Worm (Caenorhabditis elegans): ENCODE measurements around the gene nhr-108.
"Not testable (repeated sequence)": the region's sequence is repeated elsewhere in the genome, so short reads cannot be mapped to it uniquely, and the experiment has no call there.

Gene nhr-108

DNA sequence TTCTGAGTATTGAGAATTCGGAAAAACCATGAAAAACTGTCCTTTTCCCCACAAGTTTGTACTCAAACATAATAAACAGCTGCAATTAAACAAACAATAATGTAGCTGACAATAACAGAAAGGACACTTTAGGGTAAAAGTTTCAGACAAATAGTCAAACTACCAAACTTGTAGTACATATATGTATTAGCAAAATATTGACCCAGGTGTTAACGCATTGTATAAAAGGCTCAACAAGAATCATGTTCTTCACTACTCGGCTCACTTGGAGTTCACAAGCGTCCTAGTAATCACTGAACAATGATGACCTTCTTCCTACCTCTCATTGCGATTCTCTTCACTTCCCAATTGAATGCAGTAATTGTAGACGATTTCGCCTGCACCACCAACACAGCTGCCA lies 12.4 kb downstream of the nhr-108 start, which contains the start of gene F35E8.6:
Gene F35E8.6, plus strand, starts transcription at position 301 of the 400 bp plus-strand sequence.
- TF ChIP-seq F44E2.7 (GFP tag; IDR thresholded peaks at IDR 0.05) = no peak
- no peak for TF ChIP-seq madf-5 (GFP tag; IDR thresholded peaks at IDR 0.05)
- no peak for TF ChIP-seq nhr-102 (tag; optimal IDR thresholded peaks at IDR 0.05)
- TF ChIP-seq spr-1 (tag; optimal IDR thresholded peaks at IDR 0.05) = no peak
- TF ChIP-seq lin-15B (tag; optimal IDR thresholded peaks at IDR 0.05) = no peak
- TF ChIP-seq nhr-76 (tag; optimal IDR thresholded peaks at IDR 0.05) = no peak
- TF ChIP-seq tag-97 (GFP tag; IDR thresholded peaks at IDR 0.05) = no peak

DNA sequence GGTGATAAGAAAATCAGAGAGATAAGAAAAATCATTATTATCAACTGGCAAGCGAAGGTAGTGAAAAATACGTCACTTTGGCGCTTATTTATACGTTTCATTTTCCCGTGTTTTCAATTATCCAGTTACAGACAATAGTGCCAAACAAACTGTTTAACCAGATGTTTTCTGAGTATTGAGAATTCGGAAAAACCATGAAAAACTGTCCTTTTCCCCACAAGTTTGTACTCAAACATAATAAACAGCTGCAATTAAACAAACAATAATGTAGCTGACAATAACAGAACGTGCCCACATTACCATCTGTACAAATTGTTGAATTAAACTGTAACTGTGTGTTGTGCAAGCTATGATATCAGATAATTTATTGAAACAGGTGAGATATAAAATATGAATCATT lies 18.7 kb downstream of the nhr-108 start, which contains the start of the genes F35E8.1 and F35E8.2:
Gene F35E8.1, minus strand, starts transcription at position 101 of the 400 bp plus-strand sequence.
Gene F35E8.2, plus strand, starts transcription at position 132 of the 400 bp plus-strand sequence.
- TF ChIP-seq daf-16 (GFP tag; optimal IDR thresholded peaks at IDR 0.05) = not testable (repeated sequence)
- peak; percentile 46 for TF ChIP-seq daf-16 (tag; optimal IDR thresholded peaks at IDR 0.05)
- 0 out of 2 replicates have a peak, but pooled peaks have one; percentile 14 for TF ChIP-seq dmd-6 (GFP tag; IDR thresholded peaks at IDR 0.05)

- no peak for TF ChIP-seq dmd-6 (GFP tag; IDR thresholded peaks at IDR 0.05)
- no peak for TF ChIP-seq D1046.2 (GFP tag; IDR thresholded peaks at IDR 0.05)
- no peak for TF ChIP-seq mdt-29 (GFP tag; IDR thresholded peaks at IDR 0.05)
- no peak for TF ChIP-seq nhr-28 (tag; optimal IDR thresholded peaks at IDR 0.05)
- no peak for TF ChIP-seq nhr-48 (tag; optimal IDR thresholded peaks at IDR 0.05)
- no peak for TF ChIP-seq dmd-8 (GFP tag; IDR thresholded peaks at IDR 0.05)
Measured at ce11 chrV:15900564-15900963, 23.7 kb downstream of the nhr-108 start.

DNA sequence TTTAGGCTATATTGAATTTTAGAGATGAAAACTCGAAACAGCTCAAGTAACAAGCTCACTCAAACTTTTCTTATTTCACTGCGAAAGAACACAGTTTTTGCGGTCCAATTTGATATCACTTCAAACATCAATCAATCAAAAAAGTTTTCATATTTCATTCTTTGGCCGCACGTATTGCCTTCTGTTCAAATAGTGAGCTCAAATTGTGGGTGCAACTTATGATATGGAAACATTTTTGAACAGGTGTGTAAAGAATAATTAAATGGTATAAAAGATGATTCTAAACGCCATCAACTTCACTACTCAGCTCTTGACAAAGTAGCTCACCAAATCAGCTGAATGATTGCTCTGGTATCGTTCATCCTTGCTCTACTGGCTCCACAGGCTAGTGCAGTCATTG lies 24.6 kb downstream of the nhr-108 start, which contains the start of gene T06C12.14:
Gene T06C12.14, plus strand, starts transcription at position 301 of the 400 bp plus-strand sequence.
- TF ChIP-seq ceh-62 (tag; optimal IDR thresholded peaks at IDR 0.05) (no peak), unc-62 (GFP tag; optimal IDR thresholded peaks at IDR 0.05 in 1 of 2) (peak in 1 of 2 experiments; percentile 53), unc-62 (tag; optimal IDR thresholded peaks at IDR 0.05) (no peak)

ce11 chrV:15897696-15898095 lies 26.6 kb downstream of the nhr-108 start, which contains the start of gene str-60:
str-60 (plus strand) TSS chrV:15897996.
- TF ChIP-seq lin-15B (tag; optimal IDR thresholded peaks at IDR 0.05) (no peak), F37D6.2 (tag; optimal IDR thresholded peaks at IDR 0.05) (no peak), zip-11 (GFP tag; IDR thresholded peaks at IDR 0.05) (no peak), arid-1 (GFP tag; conservative IDR thresholded peaks at IDR 0.05) (no peak), skn-1 (tag; optimal IDR thresholded peaks at IDR 0.05) (no peak), daf-16 (GFP tag; optimal IDR thresholded peaks at IDR 0.05) (no peak), daf-16 (tag; optimal IDR thresholded peaks at IDR 0.05) (no peak), F10B5.3 (tag; optimal IDR thresholded peaks at IDR 0.05) (no peak), pqm-1 (tag; optimal IDR thresholded peaks at IDR 0.05) (no peak), unc-130 (GFP tag; optimal IDR thresholded peaks at IDR 0.05) (no peak), D1046.2 (GFP tag; IDR thresholded peaks at IDR 0.05) (no peak), ces-1 (GFP tag; optimal IDR thresholded peaks at IDR 0.05) (no peak), lsy-2 (tag; optimal IDR thresholded peaks at IDR 0.05) (no peak), zip-2 (tag; optimal IDR thresholded peaks at IDR 0.05) (no peak), nhr-77 (tag; optimal IDR thresholded peaks at IDR 0.05) (no peak), mxl-2 (GFP tag; conservative IDR thresholded peaks at IDR 0.05) (no peak), ceh-20 (GFP tag; IDR thresholded peaks at IDR 0.05) (no peak)

ce11 chrV:15896671-15897070 lies 27.6 kb downstream of the nhr-108 start, which contains the start of gene nhr-213:
nhr-213 (minus strand) TSS chrV:15896771.
- TF ChIP-seq egl-43 (GFP tag; IDR thresholded peaks at IDR 0.05) (no peak), hif-1 (tag; optimal IDR thresholded peaks at IDR 0.05) (no peak), dmd-9 (GFP tag; IDR thresholded peaks at IDR 0.05) (no peak), zfp-2 (tag; optimal IDR thresholded peaks at IDR 0.05) (no peak), lin-39 (tag; optimal IDR thresholded peaks at IDR 0.05) (no peak), T26A8.4 (GFP tag; IDR thresholded peaks at IDR 0.05) (no peak), ama-1 (optimal IDR thresholded peaks at IDR 0.05) (no peak), ZK546.5 (tag; optimal IDR thresholded peaks at IDR 0.05) (no peak), mxl-2 (GFP tag; conservative IDR thresholded peaks at IDR 0.05) (no peak), Y75B8A.6 (GFP tag; IDR thresholded peaks at IDR 0.05) (no peak), zip-2 (tag; optimal IDR thresholded peaks at IDR 0.05) (no peak), lin-13 (GFP tag; optimal IDR thresholded peaks at IDR 0.05) (no peak)

Data from whole organism, L4 larva.